Fruit fly (Drosophila melanogaster) whole organism, embryonic: ENCODE results near the gene CG5846.

Experiments used
- CG10147 ChIP-seq: fragments of 200-800 bp; sonication (Bioruptor generic); optimal IDR thresholded peaks from 2 replicates; lab custom pipeline; 2019; ENCODE audit warnings: missing biosample characterization, mild to moderate bottlenecking, missing genetic modification characterization, moderate library complexity
- CG10654 ChIP-seq: fragments of 200-800 bp; sonication (Bioruptor generic); optimal IDR thresholded peaks from 2 replicates; lab custom pipeline; 2016; ENCODE audit warnings: missing biosample characterization, missing genetic modification characterization
- CG10979 ChIP-seq: fragments of 200-800 bp; sonication (Bioruptor generic); optimal IDR thresholded peaks from 2 replicates; lab custom pipeline; 2018; ENCODE audit warnings: missing biosample characterization, mild to moderate bottlenecking, missing genetic modification characterization, moderate library complexity
- CG11504 ChIP-seq: fragments of 200-800 bp; sonication (Bioruptor generic); optimal IDR thresholded peaks from 3 replicates; lab custom pipeline; 2019; ENCODE audit warnings: missing biosample characterization, mild to moderate bottlenecking, missing genetic modification characterization, moderate library complexity
- CG12769 ChIP-seq: fragments of 200-800 bp; sonication (Bioruptor generic); optimal IDR thresholded peaks from 2 replicates; lab custom pipeline; 2019; ENCODE audit warnings: missing biosample characterization, mild to moderate bottlenecking, missing genetic modification characterization, moderate library complexity
- CG13287 ChIP-seq: fragments of 200-800 bp; sonication (Bioruptor generic); IDR thresholded peaks from 2 replicates; pipeline ENCODE4 v1.3.6; 2022; ENCODE audit warnings: missing biosample characterization, missing genetic modification characterization; ENCODE audit not compliant: partially characterized antibody
- CG13424 ChIP-seq: fragments of 200-800 bp; sonication (Bioruptor generic); optimal IDR thresholded peaks from 2 replicates; lab custom pipeline; 2019; ENCODE audit warnings: missing biosample characterization, mild to moderate bottlenecking, missing genetic modification characterization, moderate library complexity
- CG13624 ChIP-seq: fragments of 200-800 bp; sonication (Bioruptor generic); optimal IDR thresholded peaks from 2 replicates; lab custom pipeline; 2016; ENCODE audit warnings: missing biosample characterization, missing genetic modification characterization
- CG14860 ChIP-seq: fragments of 200-800 bp; sonication (Bioruptor generic); IDR thresholded peaks from 3 replicates; pipeline ENCODE4 v1.3.6; 2022; ENCODE audit warnings: missing biosample characterization, missing genetic modification characterization; ENCODE audit not compliant: partially characterized antibody
- CG15601 ChIP-seq: fragments of 200-800 bp; sonication (Bioruptor generic); optimal IDR thresholded peaks from 3 replicates; lab custom pipeline; 2019; ENCODE audit warnings: missing biosample characterization, mild to moderate bottlenecking, missing genetic modification characterization, moderate library complexity
- CG17328 ChIP-seq: fragments of 200-800 bp; sonication (Bioruptor generic); IDR thresholded peaks from 2 replicates; pipeline ENCODE4 v1.3.6; 2022; ENCODE audit warnings: missing biosample characterization, missing genetic modification characterization
- CG17385 ChIP-seq: fragments of 200-800 bp; sonication (Bioruptor generic); optimal IDR thresholded peaks from 3 replicates; lab custom pipeline; 2018; ENCODE audit warnings: missing biosample characterization, mild to moderate bottlenecking, missing genetic modification characterization
- CG32532 ChIP-seq: fragments of 200-800 bp; sonication (Bioruptor generic); IDR thresholded peaks from 2 replicates; pipeline ENCODE4 v1.3.6; 2022; ENCODE audit warnings: missing biosample characterization, missing genetic modification characterization
- CG32767 ChIP-seq: fragments of 200-800 bp; sonication (Bioruptor generic); IDR thresholded peaks from 2 replicates; pipeline ENCODE4 v1.3.6; 2022; ENCODE audit warnings: missing biosample characterization, missing genetic modification characterization
- CG3838 ChIP-seq: fragments of 200-800 bp; sonication (Bioruptor generic); optimal IDR thresholded peaks from 3 replicates; lab custom pipeline; 2016; ENCODE audit warnings: missing biosample characterization, missing genetic modification characterization
- CG3847 ChIP-seq: fragments of 200-800 bp; sonication (Bioruptor generic); IDR thresholded peaks from 2 replicates; pipeline ENCODE4 v1.3.6; 2022; ENCODE audit warnings: missing biosample characterization, missing genetic modification characterization
- CG3995 ChIP-seq: fragments of 200-800 bp; sonication (Bioruptor generic); optimal IDR thresholded peaks from 3 replicates; lab custom pipeline; 2016; ENCODE audit warnings: missing biosample characterization, missing genetic modification characterization
- CG42726 ChIP-seq: fragments of 200-800 bp; sonication (Bioruptor generic); IDR thresholded peaks from 2 replicates; pipeline ENCODE4 v1.3.6; 2022; ENCODE audit warnings: missing biosample characterization, missing genetic modification characterization; ENCODE audit not compliant: partially characterized antibody
- CG6683 ChIP-seq: fragments of 200-800 bp; sonication (Bioruptor generic); optimal IDR thresholded peaks from 2 replicates; lab custom pipeline; 2017; ENCODE audit warnings: missing biosample characterization, mild to moderate bottlenecking, missing genetic modification characterization, missing genetic modification reagents
- CG6854 ChIP-seq: fragments of 200-800 bp; sonication (Bioruptor generic); optimal IDR thresholded peaks from 3 replicates; lab custom pipeline; 2017; ENCODE audit warnings: missing biosample characterization, mild to moderate bottlenecking, missing genetic modification characterization
- CG9932 ChIP-seq: fragments of 200-800 bp; sonication (Bioruptor generic); IDR thresholded peaks from 2 replicates; pipeline ENCODE4 v1.3.6; 2022; ENCODE audit warnings: missing biosample characterization, missing genetic modification characterization
- D19A ChIP-seq: fragments of 200-800 bp; optimal IDR thresholded peaks from 3 replicates; lab custom pipeline; 2019; ENCODE audit warnings: missing biosample characterization, mild to moderate bottlenecking, missing genetic modification characterization, moderate library complexity
- Dll ChIP-seq: fragments of 200-800 bp; sonication (Bioruptor generic); IDR thresholded peaks from 4 replicates; pipeline ENCODE4 v1.3.6; 2022; ENCODE audit warnings: missing biosample characterization, missing genetic modification characterization; ENCODE audit not compliant: partially characterized antibody
- Dp ChIP-seq: fragments of 200-800 bp; sonication (Bioruptor generic); optimal IDR thresholded peaks from 2 replicates; lab custom pipeline; 2018; ENCODE audit warnings: missing biosample characterization, mild to moderate bottlenecking, missing genetic modification characterization, moderate library complexity
- Gsc ChIP-seq: fragments of 200-800 bp; sonication (Bioruptor generic); IDR thresholded peaks from 2 replicates; pipeline ENCODE4 v1.3.6; 2022; ENCODE audit warnings: missing biosample characterization, missing genetic modification characterization
- Lim3 ChIP-seq: fragments of 200-800 bp; sonication (Bioruptor generic); IDR thresholded peaks from 2 replicates; pipeline ENCODE4 v1.3.6; 2022; ENCODE audit warnings: missing biosample characterization, missing genetic modification characterization
- Mes4 ChIP-seq: fragments of 200-800 bp; sonication (Bioruptor generic); optimal IDR thresholded peaks from 2 replicates; lab custom pipeline; 2016; ENCODE audit warnings: missing biosample characterization, missing genetic modification characterization
- NK7.1 ChIP-seq: fragments of 200-800 bp; sonication (Bioruptor generic); optimal IDR thresholded peaks from 3 replicates; lab custom pipeline; 2016; ENCODE audit warnings: missing biosample characterization, missing genetic modification characterization
- NfI ChIP-seq: fragments of 200-800 bp; sonication (Bioruptor generic); optimal IDR thresholded peaks from 3 replicates; lab custom pipeline; 2018; ENCODE audit warnings: missing biosample characterization, mild to moderate bottlenecking, missing genetic modification characterization, moderate library complexity
- Pdp1 ChIP-seq, 2 experiments: fragments of 200-800 bp; sonication (Bioruptor generic); optimal IDR thresholded peaks; 3 replicates each; lab custom pipeline; 2016; ENCODE audit warnings: missing biosample characterization in 2 of 2, missing genetic modification characterization in 2 of 2, mild to moderate bottlenecking in 1 of 2, moderate library complexity in 1 of 2
- Six4 ChIP-seq: fragments of 200-800 bp; sonication (Bioruptor generic); optimal IDR thresholded peaks from 2 replicates; lab custom pipeline; 2016; ENCODE audit warnings: missing biosample characterization, missing genetic modification characterization
- Sox102F ChIP-seq: fragments of 200-800 bp; sonication (Bioruptor generic); optimal IDR thresholded peaks from 2 replicates; lab custom pipeline; 2018; ENCODE audit warnings: missing biosample characterization, mild to moderate bottlenecking, missing genetic modification characterization, moderate library complexity
- Xrp1 ChIP-seq: fragments of 200-800 bp; sonication (Bioruptor generic); IDR thresholded peaks from 2 replicates; pipeline ENCODE4 v1.3.6; 2022; ENCODE audit warnings: missing biosample characterization, missing genetic modification characterization
- ab ChIP-seq: fragments of 200-800 bp; sonication (Bioruptor generic); optimal IDR thresholded peaks from 2 replicates; lab custom pipeline; 2016; ENCODE audit warnings: missing biosample characterization, missing genetic modification characterization
- ap ChIP-seq: fragments of 200-800 bp; sonication (Bioruptor generic); IDR thresholded peaks from 2 replicates; pipeline ENCODE4 v1.3.6; 2022; ENCODE audit warnings: missing biosample characterization, missing genetic modification characterization
- cg ChIP-seq: fragments of 200-800 bp; sonication (Bioruptor generic); optimal IDR thresholded peaks from 3 replicates; lab custom pipeline; 2019; ENCODE audit warnings: missing biosample characterization, mild to moderate bottlenecking, missing genetic modification characterization, moderate library complexity
- chm ChIP-seq: fragments of 200-800 bp; sonication (Bioruptor generic); IDR thresholded peaks from 2 replicates; pipeline ENCODE4 v1.3.6; 2022; ENCODE audit warnings: missing biosample characterization, missing genetic modification characterization
- crol ChIP-seq: fragments of 200-800 bp; sonication (Bioruptor generic); IDR thresholded peaks from 2 replicates; pipeline ENCODE4 v1.3.6; 2022; ENCODE audit warnings: missing biosample characterization, missing genetic modification characterization
- dysf ChIP-seq: fragments of 200-800 bp; sonication (Bioruptor generic); IDR thresholded peaks from 3 replicates; pipeline ENCODE4 v1.3.6; 2022; ENCODE audit warnings: missing biosample characterization, missing genetic modification characterization
- gsb ChIP-seq: fragments of 200-800 bp; sonication (Bioruptor generic); IDR thresholded peaks from 2 replicates; pipeline ENCODE4 v1.3.6; 2022; ENCODE audit warnings: missing biosample characterization, missing genetic modification characterization
- hbn ChIP-seq: fragments of 200-800 bp; sonication (Bioruptor generic); IDR thresholded peaks from 2 replicates; pipeline ENCODE4 v1.3.6; 2022; ENCODE audit warnings: missing biosample characterization, missing genetic modification characterization; ENCODE audit not compliant: partially characterized antibody
- jumu ChIP-seq: fragments of 200-800 bp; sonication (Bioruptor generic); optimal IDR thresholded peaks from 3 replicates; lab custom pipeline; 2016; ENCODE audit warnings: missing biosample characterization, missing genetic modification characterization
- nerfin-1 ChIP-seq: fragments of 200-800 bp; sonication (Bioruptor generic); optimal IDR thresholded peaks from 3 replicates; lab custom pipeline; 2019; ENCODE audit warnings: missing biosample characterization, mild to moderate bottlenecking, missing genetic modification characterization, moderate library complexity
- nom ChIP-seq: fragments of 200-800 bp; sonication (Bioruptor generic); optimal IDR thresholded peaks from 2 replicates; lab custom pipeline; 2017; ENCODE audit warnings: missing biosample characterization, missing genetic modification characterization, mild to moderate bottlenecking, moderate library complexity, missing genetic modification reagents
- psq ChIP-seq: fragments of 200-800 bp; sonication (Bioruptor generic); optimal IDR thresholded peaks from 2 replicates; lab custom pipeline; 2017; ENCODE audit warnings: missing biosample characterization, missing genetic modification characterization
- row ChIP-seq: fragments of 200-800 bp; sonication (Bioruptor generic); IDR thresholded peaks from 3 replicates; pipeline ENCODE4 v1.3.6; 2022; ENCODE audit warnings: missing biosample characterization, missing genetic modification characterization
- sens ChIP-seq: fragments of 200-800 bp; sonication (Bioruptor generic); peaks from one replicate; lab custom pipeline; 2016; ENCODE audit warnings: missing biosample characterization, missing genetic modification characterization
- seq ChIP-seq: fragments of 200-800 bp; sonication (Bioruptor generic); IDR thresholded peaks from 2 replicates; pipeline ENCODE4 v1.3.6; 2022; ENCODE audit warnings: missing biosample characterization, missing genetic modification characterization
- stwl ChIP-seq: fragments of 200-800 bp; sonication (Bioruptor generic); optimal IDR thresholded peaks from 3 replicates; lab custom pipeline; 2018; ENCODE audit warnings: missing biosample characterization, mild to moderate bottlenecking, missing genetic modification characterization, moderate library complexity
- zen ChIP-seq: fragments of 200-800 bp; sonication (Bioruptor generic); optimal IDR thresholded peaks from 3 replicates; lab custom pipeline; 2018; ENCODE audit warnings: missing biosample characterization, mild to moderate bottlenecking, missing genetic modification characterization, moderate library complexity

CG5846 gene

dm6 chr2L:9908468-9908967 lies 48.5 kb downstream of the CG5846 start, which contains the start of gene CG13124 (continued):
- TF ChIP-seq CG12769 (tag; lab: Kevin White, UChicago) = peak; percentile 53
- TF ChIP-seq jumu = no peak
- peak; percentile 73; the same call in 1 of the 2 replicates for TF ChIP-seq CG32532 (GFP tag; lab: Robert Waterston, UW)
- TF ChIP-seq CG10147 (GFP tag; lab: Kevin White, UChicago) = no peak
- TF ChIP-seq Sox102F (GFP tag; lab: Kevin White, UChicago) = peak; percentile 4
- no peak for TF ChIP-seq hbn
- TF ChIP-seq CG10979 (tag; lab: Kevin White, UChicago) = no peak
- no peak for TF ChIP-seq D19A (tag; lab: Kevin White, UChicago)
- TF ChIP-seq zen (tag; lab: Kevin White, UChicago) = no peak
- TF ChIP-seq chm (GFP tag; lab: Robert Waterston, UW) = peak; percentile 57; the same call in 1 of the 2 replicates
- no peak for TF ChIP-seq NK7.1
- peak; percentile 84 for TF ChIP-seq sens (GFP tag; lab: Kevin White, UChicago)
- no peak for TF ChIP-seq ab (GFP tag; lab: Kevin White, UChicago)
- 0 out of 2 replicates have a peak, but pooled peaks have one; percentile 7 for TF ChIP-seq CG3847 (GFP tag; lab: Robert Waterston, UW)
- peak; percentile 22 for TF ChIP-seq CG13624 (GFP tag; lab: Kevin White, UChicago)
- TF ChIP-seq CG15601 (tag; lab: Kevin White, UChicago) = no peak
- peak; percentile 61 for TF ChIP-seq nom
- TF ChIP-seq CG17385 (GFP tag; lab: Kevin White, UChicago) = peak; percentile 58
- TF ChIP-seq CG3995 (GFP tag; lab: Kevin White, UChicago) = peak; percentile 22
- TF ChIP-seq CG6683 = no peak
- no peak for TF ChIP-seq stwl (tag; lab: Kevin White, UChicago)
- no peak for TF ChIP-seq Gsc (GFP tag; lab: Robert Waterston, UW)
- TF ChIP-seq dysf (GFP tag; lab: Robert Waterston, UW) = peak; percentile 43; the same call in 2 of the 3 replicates
- peak; percentile 44 for TF ChIP-seq CG13287 (GFP tag; lab: Robert Waterston, UW)
- peak; percentile 42 for TF ChIP-seq CG6854 (GFP tag; lab: Kevin White, UChicago)
- no peak for TF ChIP-seq CG14860
- no peak for TF ChIP-seq Dp (GFP tag; lab: Kevin White, UChicago)
- no peak for TF ChIP-seq nerfin-1 (tag; lab: Kevin White, UChicago)
- TF ChIP-seq Lim3 (GFP tag; lab: Robert Waterston, UW) = no peak
- peak; percentile 53 for TF ChIP-seq CG9932 (GFP tag; lab: Robert Waterston, UW)
- TF ChIP-seq CG10654 (GFP tag; lab: Kevin White, UChicago) = no peak
- TF ChIP-seq row (GFP tag; lab: Robert Waterston, UW) = peak; percentile 70
- no peak for TF ChIP-seq Dll (GFP tag; lab: Robert Waterston, UW)
- no peak for TF ChIP-seq CG3838 (GFP tag; lab: Kevin White, UChicago)
- peak; percentile 38; the same call in 1 of the 2 replicates for TF ChIP-seq CG17328 (GFP tag; lab: Robert Waterston, UW)
- peak; percentile 40 for TF ChIP-seq CG13424 (tag; lab: Kevin White, UChicago)
- no peak for TF ChIP-seq CG42726 (GFP tag; lab: Robert Waterston, UW)
- 0 out of 2 replicates have a peak, but pooled peaks have one; percentile 14 for TF ChIP-seq CG32767 (GFP tag; lab: Robert Waterston, UW)
- TF ChIP-seq ap (GFP tag; lab: Robert Waterston, UW) = 0 out of 2 replicates have a peak, but pooled peaks have one; percentile 22
- TF ChIP-seq seq (GFP tag; lab: Robert Waterston, UW) = no peak; the same call in 1 of the 2 replicates
- TF ChIP-seq CG11504 (tag; lab: Kevin White, UChicago) = peak; percentile 5
- peak in 1 of 2 experiments; percentile 60 for TF ChIP-seq Pdp1 (GFP tag; optimal IDR thresholded peaks at IDR 0.05; lab: Kevin White, UChicago)
- TF ChIP-seq Six4 (GFP tag; lab: Kevin White, UChicago) = no peak
- peak; percentile 46 for TF ChIP-seq cg (GFP tag; lab: Kevin White, UChicago)
- no peak for TF ChIP-seq Mes4 (GFP tag; lab: Kevin White, UChicago)
- peak; percentile 7; the same call in 1 of the 2 replicates for TF ChIP-seq gsb (GFP tag; lab: Robert Waterston, UW)
- TF ChIP-seq psq (GFP tag; lab: Kevin White, UChicago) = no peak
- no peak for TF ChIP-seq crol (GFP tag; lab: Robert Waterston, UW)
- TF ChIP-seq Xrp1 (GFP tag; lab: Robert Waterston, UW) = peak; percentile 38; the same call in 1 of the 2 replicates
- peak; percentile 32 for TF ChIP-seq NfI (GFP tag; lab: Kevin White, UChicago)
